Worm (Caenorhabditis elegans): ENCODE data around the gene ugt-4.
A peak's percentile ranks its signal among the peaks of the same experiment; 100 is the strongest.

Gene ugt-4

DNA sequence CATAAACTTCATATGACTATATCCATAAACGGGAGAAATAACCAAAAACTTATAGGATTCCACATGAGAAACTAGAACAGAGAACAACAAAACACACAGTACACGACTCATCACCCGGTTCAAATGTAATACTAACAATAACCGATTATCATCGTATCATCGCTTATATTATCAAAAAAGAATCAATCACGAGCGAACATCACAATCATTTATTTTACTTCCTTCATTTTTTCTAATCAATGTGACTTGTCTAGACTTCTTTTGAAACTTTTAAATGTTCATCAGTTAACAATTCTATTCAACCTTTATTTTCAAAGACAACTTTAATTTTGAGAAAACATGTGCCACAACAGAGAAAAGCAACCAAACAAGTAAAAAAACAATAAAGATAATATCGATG is at the start of gene ugt-4:
TSS of gene ugt-4 (minus strand) at position 141 of the 400 bp plus-strand sequence.
- TF ChIP-seq nhr-80 (tag; optimal IDR thresholded peaks at IDR 0.05): peak; percentile 62
- TF ChIP-seq ztf-3 (GFP tag; optimal IDR thresholded peaks at IDR 0.05): no peak

DNA sequence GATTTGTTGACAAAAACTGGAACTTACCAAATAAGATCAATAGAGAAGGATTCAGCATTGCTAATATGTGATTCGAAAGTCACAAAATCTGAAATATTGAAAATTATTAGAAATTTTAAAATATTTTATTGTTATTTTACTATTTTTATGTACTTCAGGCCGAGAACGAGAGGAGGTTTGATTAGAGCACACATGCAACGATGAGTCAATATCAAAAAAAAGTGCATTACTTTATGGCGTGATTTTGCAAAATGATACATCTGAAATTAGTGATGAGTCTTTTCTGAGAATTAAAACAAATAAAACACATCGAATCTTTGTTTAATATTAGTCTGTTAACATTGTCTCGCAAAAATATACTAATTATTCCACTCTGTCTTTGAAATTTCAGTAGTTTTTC is 49.6 kb upstream of the ugt-4 start:
- TF ChIP-seq Y79H2A.3 (GFP tag; conservative IDR thresholded peaks at IDR 0.05) (no peak), egl-44 (GFP tag; IDR thresholded peaks at IDR 0.05) (no peak), repo-1 (tag; optimal IDR thresholded peaks at IDR 0.05) (no peak), nhr-120 (GFP tag; IDR thresholded peaks at IDR 0.05) (no peak), die-1 (tag; optimal IDR thresholded peaks at IDR 0.05) (no peak), nfyb-1 (GFP tag; IDR thresholded peaks at IDR 0.05) (no peak)

DNA sequence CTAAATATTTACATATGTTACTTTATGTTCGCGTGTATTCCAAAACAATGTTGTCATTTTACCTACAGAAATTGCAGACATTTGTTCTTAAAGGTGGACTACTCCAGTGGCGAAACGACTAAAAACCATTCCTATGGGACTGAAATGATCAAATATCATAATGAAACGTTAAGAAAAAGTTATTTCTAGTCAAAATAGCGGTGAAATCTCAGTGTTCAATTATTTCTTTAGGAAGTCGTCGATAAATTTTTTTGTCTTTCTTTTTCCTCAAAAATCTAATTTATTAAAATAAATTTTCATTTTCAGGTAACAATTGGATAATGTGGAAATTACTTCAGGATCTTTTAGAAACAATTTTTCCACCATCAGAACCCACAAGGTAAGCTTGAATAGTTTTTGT is 40.3 kb upstream of the ugt-4 start, which contains the start of gene C44H9.4:
TSS of gene C44H9.4 (plus strand) at position 301 of the 400 bp plus-strand sequence.
- TF ChIP-seq unc-130 (GFP tag; optimal IDR thresholded peaks at IDR 0.05): no peak
- TF ChIP-seq hlh-12 (tag; optimal IDR thresholded peaks at IDR 0.05): no peak
- no peak for TF ChIP-seq Y56A3A.18 (GFP tag; IDR thresholded peaks at IDR 0.05)
- no peak for TF ChIP-seq B0261.1 (tag; optimal IDR thresholded peaks at IDR 0.05)
- TF ChIP-seq egl-44 (GFP tag; IDR thresholded peaks at IDR 0.05): no peak
- TF ChIP-seq tbx-9 (tag; optimal IDR thresholded peaks at IDR 0.05; ENCODE audit: borderline replicate concordance): no peak
- TF ChIP-seq lag-1 (GFP tag; IDR thresholded peaks at IDR 0.05): no peak
- TF ChIP-seq nfyb-1 (GFP tag; IDR thresholded peaks at IDR 0.05): no peak
- TF ChIP-seq C06A6.2 (GFP tag; conservative IDR thresholded peaks at IDR 0.05): no peak
- TF ChIP-seq hmg-1.2 (GFP tag; IDR thresholded peaks at IDR 0.05): no peak
- no peak for TF ChIP-seq F39B2.1 (GFP tag; IDR thresholded peaks at IDR 0.05)
- no peak for TF ChIP-seq C17E4.6 (GFP tag; IDR thresholded peaks at IDR 0.05)
- no peak for TF ChIP-seq F55B11.4 (tag; optimal IDR thresholded peaks at IDR 0.05; ENCODE audit: borderline replicate concordance, insufficient read depth)
- no peak for TF ChIP-seq F57A8.1 (GFP tag; optimal IDR thresholded peaks at IDR 0.05)
- TF ChIP-seq Y67H2A.10 (GFP tag; conservative IDR thresholded peaks at IDR 0.05): no peak
- TF ChIP-seq dox-1 (GFP tag; IDR thresholded peaks at IDR 0.05): no peak
- TF ChIP-seq F10E7.11 (tag; optimal IDR thresholded peaks at IDR 0.05): no peak
- TF ChIP-seq zim-3 (tag; optimal IDR thresholded peaks at IDR 0.05): no peak

DNA sequence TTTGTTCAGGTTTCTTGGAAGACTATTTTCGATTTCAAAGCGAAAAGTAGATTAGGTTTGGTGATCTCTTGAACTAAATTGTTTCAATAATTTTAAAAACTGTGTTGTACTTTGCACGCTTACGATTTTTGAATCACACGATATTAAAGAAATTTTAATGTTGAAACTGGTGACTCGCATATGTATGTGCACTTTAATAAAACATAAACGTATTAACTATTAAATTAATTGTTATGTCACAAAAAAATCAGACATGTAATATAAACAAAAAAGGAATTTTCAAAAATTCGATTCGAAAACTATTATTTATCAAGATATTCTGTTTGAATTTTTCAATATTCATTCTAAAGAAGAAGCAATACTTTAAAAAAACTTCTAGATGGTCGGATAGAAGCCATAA is 32.1 kb upstream of the ugt-4 start, which contains the start of gene ugt-15:
TSS of gene ugt-15 (plus strand) at position 301 of the 400 bp plus-strand sequence.
- TF ChIP-seq nhr-80 (tag; optimal IDR thresholded peaks at IDR 0.05): peak; percentile 18
- no peak for TF ChIP-seq unc-62 (GFP tag; optimal IDR thresholded peaks at IDR 0.05)

DNA sequence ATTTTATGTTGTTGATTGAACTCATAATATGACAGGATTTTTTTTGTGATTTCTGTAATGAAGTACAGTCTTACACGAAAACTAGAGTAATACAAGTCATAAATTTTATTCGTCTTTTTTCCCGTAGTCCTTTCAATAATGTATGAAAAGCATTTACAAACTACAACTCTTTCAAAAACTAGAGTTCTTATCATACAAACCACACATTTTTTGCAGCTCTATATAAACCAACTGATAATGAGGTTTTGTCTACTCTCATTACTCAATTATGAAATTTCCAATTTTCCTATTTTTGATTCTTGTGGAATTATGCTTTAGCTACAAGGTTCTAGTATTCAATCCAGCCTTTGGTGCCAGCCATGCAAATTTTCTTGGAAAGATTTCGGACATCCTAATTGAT is 29.6 kb upstream of the ugt-4 start, which contains the start of gene ugt-16:
TSS of gene ugt-16 (plus strand) at position 248 of the 400 bp plus-strand sequence.
- TF ChIP-seq madf-10 (tag; optimal IDR thresholded peaks at IDR 0.05): no peak
- TF ChIP-seq ceh-79 (tag; optimal IDR thresholded peaks at IDR 0.05): no peak
- no peak for TF ChIP-seq lin-35 (GFP tag; optimal IDR thresholded peaks at IDR 0.05)
- TF ChIP-seq nhr-80 (tag; optimal IDR thresholded peaks at IDR 0.05): peak; percentile 51
- no peak for TF ChIP-seq let-607 (tag; optimal IDR thresholded peaks at IDR 0.05)
- TF ChIP-seq rcor-1 (GFP tag; IDR thresholded peaks at IDR 0.05): no peak

DNA sequence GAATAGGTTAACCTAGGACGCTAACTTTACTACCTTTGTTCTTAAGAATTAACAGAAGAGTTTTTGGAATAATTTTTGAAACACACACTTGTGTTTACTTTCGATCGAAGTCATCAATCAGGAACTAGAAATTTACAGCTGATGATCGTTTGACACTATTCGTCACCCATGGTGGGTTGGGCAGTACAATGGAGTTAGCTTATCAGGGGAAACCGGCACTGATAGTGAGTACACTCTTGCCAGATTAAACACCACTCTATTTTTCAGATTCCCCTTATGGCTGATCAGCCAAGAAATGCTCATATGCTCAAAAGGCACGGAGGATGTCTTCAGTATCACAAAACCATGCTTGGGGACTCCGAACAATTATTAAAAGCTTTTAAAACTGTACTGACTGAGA is 26.9 kb upstream of the ugt-4 start:
- TF ChIP-seq nhr-80 (tag; optimal IDR thresholded peaks at IDR 0.05): peak; percentile 46
- TF ChIP-seq ccch-3 (GFP tag; optimal IDR thresholded peaks at IDR 0.05): no peak
